Worm (Caenorhabditis elegans) whole organism, L2 larva: ENCODE results near the gene enu-3.5.

ENCODE experiments used
- aly-2 ChIP-seq: fragments of 150-350 bp; optimal IDR thresholded peaks from 2 replicates; lab custom pipeline; 2014; ENCODE audit warnings: missing biosample characterization, missing genetic modification characterization
- ceh-16 ChIP-seq: fragments of 150-350 bp; optimal IDR thresholded peaks from 2 replicates; lab custom pipeline; 2014; ENCODE audit warnings: missing biosample characterization, missing genetic modification characterization
- ceh-82 ChIP-seq: fragments of 150-350 bp; optimal IDR thresholded peaks from 2 replicates; lab custom pipeline; 2014; ENCODE audit warnings: missing biosample characterization, missing genetic modification characterization
- elt-1 ChIP-seq: fragments of 150-350 bp; optimal IDR thresholded peaks from 2 replicates; lab custom pipeline; 2014; ENCODE audit warnings: missing biosample characterization, missing genetic modification characterization
- fos-1 ChIP-seq: fragments of 150-350 bp; optimal IDR thresholded peaks from 2 replicates; lab custom pipeline; 2014; ENCODE audit warnings: missing biosample characterization, missing genetic modification characterization
- lin-11 ChIP-seq: fragments of 150-350 bp; sonication (generic microtip); optimal IDR thresholded peaks from 2 replicates; lab custom pipeline; 2014; ENCODE audit warnings: missing biosample characterization, missing genetic modification characterization, inconsistent platforms, mixed read lengths
- lin-39 ChIP-seq: fragments of 150-350 bp; optimal IDR thresholded peaks from 2 replicates; lab custom pipeline; 2014; ENCODE audit warnings: missing biosample characterization, missing genetic modification reagents, missing genetic modification characterization
- mab-5 ChIP-seq: fragments of 150-350 bp; optimal IDR thresholded peaks from 2 replicates; lab custom pipeline; 2014; ENCODE audit warnings: missing biosample characterization, missing genetic modification characterization
- nhr-10 ChIP-seq: sonication (generic microtip); optimal IDR thresholded peaks from 2 replicates; lab custom pipeline; 2017; ENCODE audit warnings: missing biosample characterization, missing genetic modification characterization
- nhr-11 ChIP-seq: fragments of 150-350 bp; optimal IDR thresholded peaks from 2 replicates; lab custom pipeline; 2014; ENCODE audit warnings: missing biosample characterization, missing genetic modification characterization
- peb-1 ChIP-seq: fragments of 150-350 bp; optimal IDR thresholded peaks from 2 replicates; lab custom pipeline; 2014; ENCODE audit warnings: missing biosample characterization, missing genetic modification characterization
- sma-3 ChIP-seq: sonication (generic microtip); optimal IDR thresholded peaks from 2 replicates; lab custom pipeline; 2016; ENCODE audit warnings: missing genetic modification reagents, missing genetic modification characterization, missing compliant biosample characterization
- sma-9 ChIP-seq, 2 experiments: fragments of 150-350 bp in 1 of 2; sonication (generic microtip) in 1 of 2; optimal IDR thresholded peaks; 2 replicates each; lab custom pipeline; 2014 to 2016; ENCODE audit warnings: missing genetic modification characterization in 2 of 2, mild to moderate bottlenecking in 1 of 2, missing biosample characterization in 1 of 2, missing compliant biosample characterization in 1 of 2, missing genetic modification reagents in 1 of 2, moderate library complexity in 1 of 2

Gene enu-3.5

ce11 chrIII:12929573-12929972 lies 51.6 kb downstream of the enu-3.5 start, which contains the start of gene Y37D8A.19:
Gene Y37D8A.19, plus strand, starts transcription at chrIII:12929873.
- TF ChIP-seq sma-9 (GFP tag; optimal IDR thresholded peaks at IDR 0.05; lab: Kevin White, UChicago) (no peak), sma-9 (tag; optimal IDR thresholded peaks at IDR 0.05; lab: Kevin White, UChicago) (no peak), nhr-10 (no peak), lin-39 (tag; lab: Kevin White, UChicago) (no peak), peb-1 (tag; lab: Kevin White, UChicago) (no peak), elt-1 (tag; lab: Kevin White, UChicago) (no peak), ceh-82 (tag; lab: Kevin White, UChicago) (no peak), fos-1 (tag; lab: Kevin White, UChicago) (no peak), sma-3 (GFP tag; lab: Kevin White, UChicago) (no peak), ceh-16 (no peak), mab-5 (tag; lab: Kevin White, UChicago) (no peak), aly-2 (tag; lab: Kevin White, UChicago) (no peak), nhr-11 (tag; lab: Kevin White, UChicago) (no peak), lin-11 (tag; lab: Kevin White, UChicago) (no peak)
